Worm (Caenorhabditis elegans): Measurements from ENCODE around the gene mnat-1.

The mnat-1 gene

ce11 chrII:2436757-2437156, 41.7 kb downstream of the mnat-1 start:
- TF ChIP-seq zag-1 (tag; optimal IDR thresholded peaks at IDR 0.05) (no peak), ztf-11 (tag; optimal IDR thresholded peaks at IDR 0.05) (no peak), elt-3 (tag; optimal IDR thresholded peaks at IDR 0.05) (no peak), elt-1 (tag; optimal IDR thresholded peaks at IDR 0.05) (peak; percentile 7), ceh-16 (tag; optimal IDR thresholded peaks at IDR 0.05) (peak; percentile 97)

- no peak for TF ChIP-seq lin-11 (tag; optimal IDR thresholded peaks at IDR 0.05)
- TF ChIP-seq elt-3 (tag; optimal IDR thresholded peaks at IDR 0.05) = no peak
- TF ChIP-seq blmp-1 (tag; optimal IDR thresholded peaks at IDR 0.05; ENCODE audit: insufficient read depth) = peak; percentile 73
- TF ChIP-seq sem-4 (tag; optimal IDR thresholded peaks at IDR 0.05) = no peak
- no peak for TF ChIP-seq nhr-6 (tag; optimal IDR thresholded peaks at IDR 0.05)
These were observed 42.9 kb downstream of the mnat-1 start for ce11 chrII:2435566-2435965.

ce11 chrII:2431972-2432371, 46.5 kb downstream of the mnat-1 start, which contains the start of gene ceh-86:
Gene ceh-86, minus strand, starts transcription at chrII:2432072.
- TF ChIP-seq mab-5 (tag; optimal IDR thresholded peaks at IDR 0.05) (no peak), skn-1 (tag; optimal IDR thresholded peaks at IDR 0.05) (no peak), fos-1 (tag; optimal IDR thresholded peaks at IDR 0.05) (no peak), nhr-11 (tag; optimal IDR thresholded peaks at IDR 0.05) (no peak), nhr-25 (tag; optimal IDR thresholded peaks at IDR 0.05) (no peak), nhr-129 (tag; optimal IDR thresholded peaks at IDR 0.05) (no peak), lin-39 (tag; optimal IDR thresholded peaks at IDR 0.05) (no peak)
